Fruit fly (Drosophila melanogaster) whole organism, embryonic: Measurements from ENCODE around the gene tau.
A peak's percentile ranks its signal among the peaks of the same experiment; 100 is the strongest.

Experiments used
- ATbp ChIP-seq: fragments of 200-800 bp; sonication (Bioruptor generic); optimal IDR thresholded peaks from 2 replicates; lab custom pipeline; 2017; ENCODE audit warnings: missing biosample characterization, mild to moderate bottlenecking, missing genetic modification characterization, missing genetic modification reagents
- Asciz ChIP-seq: fragments of 200-800 bp; sonication (Bioruptor generic); optimal IDR thresholded peaks from 2 replicates; lab custom pipeline; 2017; ENCODE audit warnings: missing biosample characterization, mild to moderate bottlenecking, missing genetic modification characterization, missing genetic modification reagents
- CG10147 ChIP-seq: fragments of 200-800 bp; sonication (Bioruptor generic); optimal IDR thresholded peaks from 2 replicates; lab custom pipeline; 2019; ENCODE audit warnings: missing biosample characterization, mild to moderate bottlenecking, missing genetic modification characterization, moderate library complexity
- CG10565 ChIP-seq: fragments of 200-800 bp; sonication (Bioruptor generic); optimal IDR thresholded peaks from 3 replicates; lab custom pipeline; 2016; ENCODE audit warnings: missing biosample characterization, mild to moderate bottlenecking, missing genetic modification characterization
- CG12391 ChIP-seq: fragments of 200-800 bp; sonication (Bioruptor generic); optimal IDR thresholded peaks from 3 replicates; lab custom pipeline; 2018; ENCODE audit warnings: missing biosample characterization, mild to moderate bottlenecking, missing genetic modification characterization, moderate library complexity
- CG13287 ChIP-seq: fragments of 200-800 bp; sonication (Bioruptor generic); IDR thresholded peaks from 2 replicates; pipeline ENCODE4 v1.3.6; 2022; ENCODE audit warnings: missing biosample characterization, missing genetic modification characterization; ENCODE audit not compliant: partially characterized antibody
- CG1602 ChIP-seq: fragments of 200-800 bp; sonication (Bioruptor generic); optimal IDR thresholded peaks from 3 replicates; lab custom pipeline; 2016; ENCODE audit warnings: missing biosample characterization, missing genetic modification characterization
- CG17328 ChIP-seq: fragments of 200-800 bp; sonication (Bioruptor generic); IDR thresholded peaks from 2 replicates; pipeline ENCODE4 v1.3.6; 2022; ENCODE audit warnings: missing biosample characterization, missing genetic modification characterization
- CG17385 ChIP-seq: fragments of 200-800 bp; sonication (Bioruptor generic); optimal IDR thresholded peaks from 3 replicates; lab custom pipeline; 2018; ENCODE audit warnings: missing biosample characterization, mild to moderate bottlenecking, missing genetic modification characterization
- CG17829 ChIP-seq: fragments of 200-800 bp; optimal IDR thresholded peaks from 2 replicates; lab custom pipeline; 2019; ENCODE audit warnings: missing biosample characterization, mild to moderate bottlenecking, missing genetic modification characterization, moderate library complexity
- CG18476 ChIP-seq: fragments of 200-800 bp; sonication (Bioruptor generic); optimal IDR thresholded peaks from 2 replicates; lab custom pipeline; 2016; ENCODE audit warnings: missing biosample characterization, mild to moderate bottlenecking, missing genetic modification characterization
- CG18764 ChIP-seq: fragments of 200-800 bp; sonication (Bioruptor generic); optimal IDR thresholded peaks from 3 replicates; lab custom pipeline; 2016; ENCODE audit warnings: missing biosample characterization, missing genetic modification characterization
- CG2875 ChIP-seq: fragments of 200-800 bp; sonication (Bioruptor generic); optimal IDR thresholded peaks from 2 replicates; lab custom pipeline; 2017; ENCODE audit warnings: missing biosample characterization, mild to moderate bottlenecking, missing genetic modification characterization, missing genetic modification reagents
- CG3726 ChIP-seq: fragments of 200-800 bp; sonication (Bioruptor generic); IDR thresholded peaks from 3 replicates; pipeline ENCODE4, ENCODE4 v1.3.6; 2022; ENCODE audit warnings: missing biosample characterization, missing genetic modification characterization
- CG6854 ChIP-seq: fragments of 200-800 bp; sonication (Bioruptor generic); optimal IDR thresholded peaks from 3 replicates; lab custom pipeline; 2017; ENCODE audit warnings: missing biosample characterization, mild to moderate bottlenecking, missing genetic modification characterization
- CG7556 ChIP-seq: fragments of 200-800 bp; sonication (Bioruptor generic); optimal IDR thresholded peaks from 2 replicates; lab custom pipeline; 2017; ENCODE audit warnings: missing biosample characterization, mild to moderate bottlenecking, missing genetic modification characterization
- CG7839 ChIP-seq: fragments of 200-800 bp; sonication (Bioruptor generic); optimal IDR thresholded peaks from 3 replicates; lab custom pipeline; 2018; ENCODE audit warnings: missing biosample characterization, mild to moderate bottlenecking, missing genetic modification characterization, moderate library complexity
- CG7987 ChIP-seq: fragments of 200-800 bp; sonication (Bioruptor generic); optimal IDR thresholded peaks from 2 replicates; lab custom pipeline; 2018; ENCODE audit warnings: missing biosample characterization, mild to moderate bottlenecking, missing genetic modification characterization, moderate library complexity
- Dfd ChIP-seq, 2 experiments: fragments of >200 bp; optimal IDR thresholded peaks; 2 replicates each; lab custom pipeline; 2017; ENCODE audit warnings: missing biosample characterization in 2 of 2, missing genetic modification characterization in 2 of 2
- Drgx ChIP-seq: fragments of 200-800 bp; sonication (Bioruptor generic); IDR thresholded peaks from 2 replicates; pipeline ENCODE4 v1.3.6; 2022; ENCODE audit warnings: missing biosample characterization, missing genetic modification characterization
- Ets65A ChIP-seq: fragments of 200-800 bp; sonication (Bioruptor generic); peaks from one replicate; lab custom pipeline; 2016; ENCODE audit warnings: missing biosample characterization, missing genetic modification characterization
- Gsc ChIP-seq: fragments of 200-800 bp; sonication (Bioruptor generic); IDR thresholded peaks from 2 replicates; pipeline ENCODE4 v1.3.6; 2022; ENCODE audit warnings: missing biosample characterization, missing genetic modification characterization
- H2.0 ChIP-seq: fragments of 200-800 bp; sonication (Bioruptor generic); IDR thresholded peaks from 2 replicates; pipeline ENCODE4 v1.3.6; 2022; ENCODE audit warnings: missing biosample characterization, missing genetic modification characterization
- HmgZ ChIP-seq: fragments of 200-800 bp; sonication (Bioruptor generic); optimal IDR thresholded peaks from 2 replicates; lab custom pipeline; 2018; ENCODE audit warnings: missing biosample characterization, mild to moderate bottlenecking, missing genetic modification characterization
- Med ChIP-seq: fragments of 200-800 bp; sonication (Bioruptor generic); peaks from one replicate; lab custom pipeline; 2016; ENCODE audit warnings: missing biosample characterization, missing genetic modification characterization, mild to moderate bottlenecking, inconsistent platforms, moderate library complexity
- Mes4 ChIP-seq: fragments of 200-800 bp; sonication (Bioruptor generic); optimal IDR thresholded peaks from 2 replicates; lab custom pipeline; 2016; ENCODE audit warnings: missing biosample characterization, missing genetic modification characterization
- Pdp1 ChIP-seq, 2 experiments: fragments of 200-800 bp; sonication (Bioruptor generic); optimal IDR thresholded peaks; 3 replicates each; lab custom pipeline; 2016; ENCODE audit warnings: missing biosample characterization in 2 of 2, missing genetic modification characterization in 2 of 2, mild to moderate bottlenecking in 1 of 2, moderate library complexity in 1 of 2
- Spps ChIP-seq: fragments of 200-800 bp; sonication (Bioruptor generic); optimal IDR thresholded peaks from 2 replicates; lab custom pipeline; 2018; ENCODE audit warnings: missing biosample characterization, mild to moderate bottlenecking, missing genetic modification characterization
- bigmax ChIP-seq: fragments of 200-800 bp; sonication (Bioruptor generic); optimal IDR thresholded peaks from 2 replicates; lab custom pipeline; 2018; ENCODE audit warnings: missing biosample characterization, mild to moderate bottlenecking, missing genetic modification characterization
- cg ChIP-seq: fragments of 200-800 bp; sonication (Bioruptor generic); optimal IDR thresholded peaks from 3 replicates; lab custom pipeline; 2019; ENCODE audit warnings: missing biosample characterization, mild to moderate bottlenecking, missing genetic modification characterization, moderate library complexity
- chif ChIP-seq, 2 experiments: fragments of 200-800 bp; sonication (Bioruptor generic); optimal IDR thresholded peaks; 3 replicates each; lab custom pipeline; 2016; ENCODE audit warnings: missing biosample characterization in 2 of 2, missing genetic modification characterization in 2 of 2
- chm ChIP-seq: fragments of 200-800 bp; sonication (Bioruptor generic); IDR thresholded peaks from 2 replicates; pipeline ENCODE4 v1.3.6; 2022; ENCODE audit warnings: missing biosample characterization, missing genetic modification characterization
- danr ChIP-seq: fragments of 200-800 bp; sonication (Bioruptor generic); IDR thresholded peaks from 2 replicates; pipeline ENCODE4 v1.3.6; 2022; ENCODE audit warnings: missing biosample characterization, missing genetic modification characterization
- fu2 ChIP-seq: fragments of 200-800 bp; sonication (Bioruptor generic); optimal IDR thresholded peaks from 2 replicates; lab custom pipeline; 2016; ENCODE audit warnings: missing biosample characterization, missing genetic modification characterization
- gcm ChIP-seq: fragments of 200-800 bp; sonication (Bioruptor generic); optimal IDR thresholded peaks from 2 replicates; lab custom pipeline; 2019; ENCODE audit warnings: missing biosample characterization, mild to moderate bottlenecking, missing genetic modification characterization, moderate library complexity
- gem ChIP-seq: fragments of 200-800 bp; sonication (Bioruptor generic); optimal IDR thresholded peaks from 2 replicates; lab custom pipeline; 2019; ENCODE audit warnings: missing biosample characterization, mild to moderate bottlenecking, missing genetic modification characterization, moderate library complexity
- grau ChIP-seq: fragments of 200-800 bp; optimal IDR thresholded peaks from 3 replicates; lab custom pipeline; 2019; ENCODE audit warnings: missing biosample characterization, mild to moderate bottlenecking, missing genetic modification characterization, moderate library complexity
- lab ChIP-seq: fragments of 200-800 bp; sonication (Bioruptor generic); optimal IDR thresholded peaks from 3 replicates; lab custom pipeline; 2017; ENCODE audit warnings: missing biosample characterization, missing genetic modification characterization, mild to moderate bottlenecking, moderate library complexity, missing genetic modification reagents
- lilli ChIP-seq: fragments of 200-800 bp; sonication (Bioruptor generic); optimal IDR thresholded peaks from 3 replicates; lab custom pipeline; 2016; ENCODE audit warnings: missing biosample characterization, missing genetic modification characterization
- mam ChIP-seq: fragments of 200-800 bp; sonication (Bioruptor generic); optimal IDR thresholded peaks from 3 replicates; lab custom pipeline; 2016; ENCODE audit warnings: missing biosample characterization, missing genetic modification characterization
- prd ChIP-seq, 3 experiments: fragments of >200 bp in 2 of 3; fragments of 200-800 bp in 1 of 3; sonication (Bioruptor generic) in 1 of 3; optimal IDR thresholded peaks in 2 of 3; IDR thresholded peaks in 1 of 3; 2 replicates in 2 of 3; 3 replicates in 1 of 3; pipeline versions ENCODE4 v1.3.6 to Lab custom; 2017 to 2022; ENCODE audit warnings: missing biosample characterization in 1 of 3, missing genetic modification characterization in 1 of 3
- row ChIP-seq: fragments of 200-800 bp; sonication (Bioruptor generic); IDR thresholded peaks from 3 replicates; pipeline ENCODE4 v1.3.6; 2022; ENCODE audit warnings: missing biosample characterization, missing genetic modification characterization
- sens ChIP-seq: fragments of 200-800 bp; sonication (Bioruptor generic); peaks from one replicate; lab custom pipeline; 2016; ENCODE audit warnings: missing biosample characterization, missing genetic modification characterization
- tgo ChIP-seq: fragments of 200-800 bp; sonication (Bioruptor generic); IDR thresholded peaks from 3 replicates; pipeline ENCODE4 v1.3.6; 2022; ENCODE audit warnings: missing biosample characterization, missing genetic modification characterization
- tna ChIP-seq: fragments of 200-800 bp; sonication (Bioruptor generic); IDR thresholded peaks from 2 replicates; pipeline ENCODE4 v1.3.6; 2022; ENCODE audit warnings: missing biosample characterization, missing genetic modification characterization; ENCODE audit not compliant: partially characterized antibody

The tau gene

dm6 chr3R:27609118-27610042, 47.4 kb downstream of the tau start (continued):
- TF ChIP-seq CG10565 (GFP tag; lab: Kevin White, UChicago), result no peak
- no peak for TF ChIP-seq CG17328 (GFP tag; lab: Robert Waterston, UW)
- TF ChIP-seq CG1602 (GFP tag; lab: Kevin White, UChicago), result no peak
- TF ChIP-seq CG17385 (GFP tag; lab: Kevin White, UChicago), result no peak
- TF ChIP-seq Gsc (GFP tag; lab: Robert Waterston, UW), result no peak
- TF ChIP-seq CG18476 (GFP tag; lab: Kevin White, UChicago), result no peak
- TF ChIP-seq fu2 (GFP tag; lab: Kevin White, UChicago), result no peak
- TF ChIP-seq cg, result peak; percentile 49
- TF ChIP-seq CG6854 (GFP tag; lab: Kevin White, UChicago), result no peak
- no peak for TF ChIP-seq bigmax (GFP tag; lab: Kevin White, UChicago)
- TF ChIP-seq tna (GFP tag; lab: Robert Waterston, UW), result no peak
- no peak for TF ChIP-seq CG2875 (GFP tag; lab: Kevin White, UChicago)
- no peak for TF ChIP-seq ATbp (GFP tag; lab: Kevin White, UChicago)
- no peak for TF ChIP-seq gcm (GFP tag; lab: Kevin White, UChicago)
- TF ChIP-seq lab (GFP tag; lab: Kevin White, UChicago), result peak; percentile 15
- TF ChIP-seq CG3726 (GFP tag; lab: Robert Waterston, UW), result no peak
- peak; percentile 15 for TF ChIP-seq mam (GFP tag; lab: Kevin White, UChicago)
- no peak for TF ChIP-seq H2.0 (GFP tag; lab: Robert Waterston, UW)
- no peak for TF ChIP-seq HmgZ (tag; lab: Kevin White, UChicago)
- TF ChIP-seq row (GFP tag; lab: Robert Waterston, UW), result peak; percentile 42; the same call in 2 of the 3 replicates
- TF ChIP-seq tgo (GFP tag; lab: Robert Waterston, UW), result no peak
- TF ChIP-seq lilli (GFP tag; lab: Kevin White, UChicago), result no peak
- TF ChIP-seq CG18764 (GFP tag; lab: Kevin White, UChicago), result no peak
- no peak for TF ChIP-seq chif (GFP tag; optimal IDR thresholded peaks at IDR 0.05; lab: Kevin White, UChicago)
- no peak for TF ChIP-seq danr (GFP tag; lab: Robert Waterston, UW)
- TF ChIP-seq Med, result peak; percentile 87
- peak; percentile 5 for TF ChIP-seq CG12391 (tag; lab: Kevin White, UChicago)
- no peak for TF ChIP-seq CG7987 (GFP tag; lab: Kevin White, UChicago)
- no peak for TF ChIP-seq Mes4 (GFP tag; lab: Kevin White, UChicago)
- no peak for TF ChIP-seq CG13287
- TF ChIP-seq CG7556 (GFP tag; lab: Kevin White, UChicago), result no peak
- no peak for TF ChIP-seq CG17829 (tag; lab: Kevin White, UChicago)
- TF ChIP-seq CG10147 (GFP tag; lab: Kevin White, UChicago), result no peak

- TF ChIP-seq sens (GFP tag; lab: Kevin White, UChicago) (peak; percentile 50), Ets65A (GFP tag; lab: Kevin White, UChicago) (no peak), CG7839 (tag; lab: Kevin White, UChicago) (peak; percentile 16), prd (optimal IDR thresholded peaks at IDR 0.05; lab: Kevin White, UChicago) (no peak), prd (GFP tag; IDR thresholded peaks at IDR 0.05; lab: Robert Waterston, UW) (no peak), Spps (tag; lab: Kevin White, UChicago) (no peak), Asciz (GFP tag; lab: Kevin White, UChicago) (no peak), Drgx (GFP tag; lab: Robert Waterston, UW) (no peak), lab (GFP tag; lab: Kevin White, UChicago) (peak; percentile 3), grau (tag; lab: Kevin White, UChicago) (peak; percentile 68), Pdp1 (GFP tag; optimal IDR thresholded peaks at IDR 0.05; lab: Kevin White, UChicago) (no peak), chm (GFP tag; lab: Robert Waterston, UW) (no peak), gem (tag; lab: Kevin White, UChicago) (peak; percentile 22), Dfd (GFP tag; optimal IDR thresholded peaks at IDR 0.05; lab: Kevin White, UChicago) (no peak), row (GFP tag; lab: Robert Waterston, UW) (peak; percentile 39)
These were observed 48.3 kb downstream of the tau start for dm6 chr3R:27608536-27608935.
